Fruit fly (Drosophila melanogaster) Kc167 (cell line): Measurements from ENCODE around the gene Art8.

ENCODE experiments used
- Myc ChIP-seq: fragments of >200 bp; optimal IDR thresholded peaks from 2 replicates; lab custom pipeline; 2017; ENCODE audit warnings: missing external identifiers
- ttk ChIP-seq: sonication (Bioruptor generic); optimal IDR thresholded peaks from 2 replicates; lab custom pipeline; 2017; ENCODE audit warnings: missing external identifiers

dm6 chr2L:11027213-11027612 is 16.3 kb upstream of the Art8 start:
- TF ChIP-seq ttk (lab: Kevin White, UChicago) (no peak), Myc (lab: Kevin White, UChicago) (no peak)
